Fruit fly (Drosophila melanogaster) whole organism, embryonic: Measurements from ENCODE around the gene CG4730.

Source experiments
- ATbp ChIP-seq: fragments of 200-800 bp; sonication (Bioruptor generic); optimal IDR thresholded peaks from 2 replicates; lab custom pipeline; 2017; ENCODE audit warnings: missing biosample characterization, mild to moderate bottlenecking, missing genetic modification characterization, missing genetic modification reagents
- Bgb ChIP-seq: fragments of 200-800 bp; sonication (Bioruptor generic); IDR thresholded peaks from 2 replicates; pipeline ENCODE4 v1.3.6; 2022; ENCODE audit warnings: missing biosample characterization, missing genetic modification characterization; ENCODE audit not compliant: partially characterized antibody
- CG12155 ChIP-seq: fragments of 200-800 bp; sonication (Bioruptor generic); optimal IDR thresholded peaks from 3 replicates; lab custom pipeline; 2016; ENCODE audit warnings: missing biosample characterization, missing genetic modification characterization
- CG12744 ChIP-seq: fragments of 200-800 bp; sonication (Bioruptor generic); optimal IDR thresholded peaks from 2 replicates; lab custom pipeline; 2016; ENCODE audit warnings: missing biosample characterization, missing genetic modification characterization
- CG15601 ChIP-seq: fragments of 200-800 bp; sonication (Bioruptor generic); optimal IDR thresholded peaks from 3 replicates; lab custom pipeline; 2019; ENCODE audit warnings: missing biosample characterization, mild to moderate bottlenecking, missing genetic modification characterization, moderate library complexity
- CG16813 ChIP-seq: fragments of 200-800 bp; sonication (Bioruptor generic); IDR thresholded peaks from 3 replicates; pipeline ENCODE4 v1.3.6; 2022; ENCODE audit warnings: missing biosample characterization, missing genetic modification characterization; ENCODE audit not compliant: partially characterized antibody
- CG16815 ChIP-seq: fragments of 200-800 bp; sonication (Bioruptor generic); optimal IDR thresholded peaks from 3 replicates; lab custom pipeline; 2017; ENCODE audit warnings: missing biosample characterization, mild to moderate bottlenecking, missing genetic modification characterization
- CG17361 ChIP-seq: fragments of 200-800 bp; sonication (Bioruptor generic); IDR thresholded peaks from 3 replicates; pipeline ENCODE4 v1.3.6; 2022; ENCODE audit warnings: missing biosample characterization, missing genetic modification characterization
- CG18011 ChIP-seq: fragments of 200-800 bp; sonication (Bioruptor generic); optimal IDR thresholded peaks from 2 replicates; lab custom pipeline; 2017; ENCODE audit warnings: missing biosample characterization, missing genetic modification characterization, mild to moderate bottlenecking, moderate library complexity, missing genotype
- CG1832 ChIP-seq: fragments of 200-800 bp; sonication (Bioruptor generic); optimal IDR thresholded peaks from 2 replicates; lab custom pipeline; 2017; ENCODE audit warnings: missing biosample characterization, mild to moderate bottlenecking, missing genetic modification characterization, inconsistent platforms
- CG18599 ChIP-seq: fragments of 200-800 bp; sonication (Bioruptor generic); optimal IDR thresholded peaks from 3 replicates; lab custom pipeline; 2017; ENCODE audit warnings: missing biosample characterization, missing genetic modification characterization, mild to moderate bottlenecking, moderate library complexity, missing genetic modification reagents
- CG2120 ChIP-seq: fragments of 200-800 bp; sonication (Bioruptor generic); optimal IDR thresholded peaks from 3 replicates; lab custom pipeline; 2016; ENCODE audit warnings: missing biosample characterization, missing genetic modification characterization
- CG31388 ChIP-seq: fragments of 200-800 bp; sonication (Bioruptor generic); optimal IDR thresholded peaks from 2 replicates; lab custom pipeline; 2016; ENCODE audit warnings: missing biosample characterization, missing genetic modification characterization
- CG6654 ChIP-seq: fragments of 200-800 bp; sonication (Bioruptor generic); optimal IDR thresholded peaks from 2 replicates; lab custom pipeline; 2017; ENCODE audit warnings: missing biosample characterization, mild to moderate bottlenecking, missing genetic modification characterization
- CG7372 ChIP-seq: fragments of 200-800 bp; sonication (Bioruptor generic); IDR thresholded peaks from 2 replicates; pipeline ENCODE4 v1.3.6; 2022; ENCODE audit warnings: missing biosample characterization, missing genetic modification characterization
- CG7987 ChIP-seq: fragments of 200-800 bp; sonication (Bioruptor generic); optimal IDR thresholded peaks from 2 replicates; lab custom pipeline; 2018; ENCODE audit warnings: missing biosample characterization, mild to moderate bottlenecking, missing genetic modification characterization, moderate library complexity
- Dp ChIP-seq: fragments of 200-800 bp; sonication (Bioruptor generic); optimal IDR thresholded peaks from 2 replicates; lab custom pipeline; 2018; ENCODE audit warnings: missing biosample characterization, mild to moderate bottlenecking, missing genetic modification characterization, moderate library complexity
- HLH54F ChIP-seq: fragments of 200-800 bp; sonication (Bioruptor generic); optimal IDR thresholded peaks from 3 replicates; lab custom pipeline; 2016; ENCODE audit warnings: missing biosample characterization, missing genetic modification characterization
- Hmx ChIP-seq: fragments of 200-800 bp; sonication (Bioruptor generic); optimal IDR thresholded peaks from 2 replicates; lab custom pipeline; 2016; ENCODE audit warnings: missing biosample characterization, missing genetic modification characterization
- Lim3 ChIP-seq: fragments of 200-800 bp; sonication (Bioruptor generic); IDR thresholded peaks from 2 replicates; pipeline ENCODE4 v1.3.6; 2022; ENCODE audit warnings: missing biosample characterization, missing genetic modification characterization
- Oli ChIP-seq: fragments of 200-800 bp; sonication (Bioruptor generic); optimal IDR thresholded peaks from 2 replicates; lab custom pipeline; 2018; ENCODE audit warnings: missing biosample characterization, mild to moderate bottlenecking, missing genetic modification characterization, moderate library complexity
- Rx ChIP-seq: fragments of 200-800 bp; sonication (Bioruptor generic); IDR thresholded peaks from 2 replicates; pipeline ENCODE4 v1.3.6; 2022; ENCODE audit warnings: missing biosample characterization, missing genetic modification characterization
- Six4 ChIP-seq: fragments of 200-800 bp; sonication (Bioruptor generic); optimal IDR thresholded peaks from 2 replicates; lab custom pipeline; 2016; ENCODE audit warnings: missing biosample characterization, missing genetic modification characterization
- Sox102F ChIP-seq: fragments of 200-800 bp; sonication (Bioruptor generic); optimal IDR thresholded peaks from 2 replicates; lab custom pipeline; 2018; ENCODE audit warnings: missing biosample characterization, mild to moderate bottlenecking, missing genetic modification characterization, moderate library complexity
- Tbp ChIP-seq: fragments of >200 bp; optimal IDR thresholded peaks from 2 replicates; lab custom pipeline; 2018; ENCODE audit warnings: missing biosample characterization, missing genetic modification characterization
- Vsx1 ChIP-seq: fragments of 200-800 bp; sonication (Bioruptor generic); optimal IDR thresholded peaks from 2 replicates; lab custom pipeline; 2017; ENCODE audit warnings: missing biosample characterization, mild to moderate bottlenecking, missing genetic modification characterization, missing genetic modification reagents
- ase ChIP-seq: fragments of 200-800 bp; sonication (Bioruptor generic); IDR thresholded peaks from 3 replicates; pipeline ENCODE4 v1.3.6; 2022; ENCODE audit warnings: missing biosample characterization, missing genetic modification characterization
- bbx ChIP-seq: fragments of 200-800 bp; sonication (Bioruptor generic); IDR thresholded peaks from 2 replicates; pipeline ENCODE4 v1.3.6; 2022; ENCODE audit warnings: missing biosample characterization, missing genetic modification characterization; ENCODE audit not compliant: partially characterized antibody
- cas ChIP-seq: fragments of 200-800 bp; sonication (Bioruptor generic); IDR thresholded peaks from 2 replicates; pipeline ENCODE4 v1.3.6; 2022; ENCODE audit warnings: missing biosample characterization, missing genetic modification characterization
- chif ChIP-seq, 2 experiments: fragments of 200-800 bp; sonication (Bioruptor generic); optimal IDR thresholded peaks; 3 replicates each; lab custom pipeline; 2016; ENCODE audit warnings: missing biosample characterization in 2 of 2, missing genetic modification characterization in 2 of 2
- dmrt99B ChIP-seq: fragments of 200-800 bp; sonication (Bioruptor generic); optimal IDR thresholded peaks from 2 replicates; lab custom pipeline; 2018; ENCODE audit warnings: missing biosample characterization, mild to moderate bottlenecking, missing genetic modification characterization, moderate library complexity
- emc ChIP-seq: fragments of 200-800 bp; sonication (Bioruptor generic); optimal IDR thresholded peaks from 2 replicates; lab custom pipeline; 2016; ENCODE audit warnings: missing biosample characterization, missing genetic modification characterization
- fd64A ChIP-seq: fragments of 200-800 bp; sonication (Bioruptor generic); optimal IDR thresholded peaks from 3 replicates; lab custom pipeline; 2018; ENCODE audit warnings: missing biosample characterization, mild to moderate bottlenecking, missing genetic modification characterization
- gsb-n ChIP-seq: fragments of 200-800 bp; sonication (Bioruptor generic); optimal IDR thresholded peaks from 3 replicates; lab custom pipeline; 2018; ENCODE audit warnings: missing biosample characterization, mild to moderate bottlenecking, missing genetic modification characterization
- hkb ChIP-seq, 2 experiments: fragments of 200-800 bp in 1 of 2; fragments of >200 bp in 1 of 2; sonication (Bioruptor generic) in 1 of 2; IDR thresholded peaks in 1 of 2; optimal IDR thresholded peaks in 1 of 2; 2 replicates each; pipeline versions ENCODE4 v1.3.6 to Lab custom; 2017 to 2022; ENCODE audit warnings: missing biosample characterization in 1 of 2, missing genetic modification characterization in 1 of 2
- lab ChIP-seq: fragments of 200-800 bp; sonication (Bioruptor generic); optimal IDR thresholded peaks from 3 replicates; lab custom pipeline; 2017; ENCODE audit warnings: missing biosample characterization, missing genetic modification characterization, mild to moderate bottlenecking, moderate library complexity, missing genetic modification reagents
- org-1 ChIP-seq: fragments of 200-800 bp; sonication (Bioruptor generic); optimal IDR thresholded peaks from 2 replicates; lab custom pipeline; 2017; ENCODE audit warnings: missing biosample characterization, missing genetic modification characterization
- pita ChIP-seq: fragments of 200-800 bp; sonication (Bioruptor generic); optimal IDR thresholded peaks from 2 replicates; lab custom pipeline; 2017; ENCODE audit warnings: missing biosample characterization, mild to moderate bottlenecking, missing genetic modification characterization
- prd ChIP-seq, 3 experiments: fragments of >200 bp in 2 of 3; fragments of 200-800 bp in 1 of 3; sonication (Bioruptor generic) in 1 of 3; optimal IDR thresholded peaks in 2 of 3; IDR thresholded peaks in 1 of 3; 2 replicates in 2 of 3; 3 replicates in 1 of 3; pipeline versions ENCODE4 v1.3.6 to Lab custom; 2017 to 2022; ENCODE audit warnings: missing biosample characterization in 1 of 3, missing genetic modification characterization in 1 of 3
- psq ChIP-seq: fragments of 200-800 bp; sonication (Bioruptor generic); optimal IDR thresholded peaks from 2 replicates; lab custom pipeline; 2017; ENCODE audit warnings: missing biosample characterization, missing genetic modification characterization
- repo ChIP-seq: fragments of 200-800 bp; sonication (Bioruptor generic); optimal IDR thresholded peaks from 2 replicates; lab custom pipeline; 2016; ENCODE audit warnings: missing biosample characterization, missing genetic modification characterization
- schlank ChIP-seq: fragments of 200-800 bp; sonication (Bioruptor generic); optimal IDR thresholded peaks from 2 replicates; lab custom pipeline; 2018; ENCODE audit warnings: missing biosample characterization, mild to moderate bottlenecking, missing genetic modification characterization
- shn ChIP-seq: fragments of 200-800 bp; sonication (Bioruptor generic); optimal IDR thresholded peaks from 3 replicates; lab custom pipeline; 2016; ENCODE audit warnings: missing biosample characterization, missing genetic modification characterization
- sisA ChIP-seq: fragments of 200-800 bp; sonication (Bioruptor generic); IDR thresholded peaks from 2 replicates; pipeline ENCODE4 v1.3.6; 2022; ENCODE audit warnings: missing biosample characterization, missing genetic modification characterization
- stwl ChIP-seq: fragments of 200-800 bp; sonication (Bioruptor generic); optimal IDR thresholded peaks from 3 replicates; lab custom pipeline; 2018; ENCODE audit warnings: missing biosample characterization, mild to moderate bottlenecking, missing genetic modification characterization, moderate library complexity
- tll ChIP-seq, 2 experiments: fragments of 200-800 bp in 1 of 2; fragments of >200 bp in 1 of 2; sonication (Bioruptor generic) in 1 of 2; optimal IDR thresholded peaks; 2 replicates each; lab custom pipeline; 2017 to 2019; ENCODE audit warnings: missing biosample characterization in 2 of 2, missing genetic modification characterization in 2 of 2, mild to moderate bottlenecking in 1 of 2, moderate library complexity in 1 of 2
- wdn ChIP-seq: fragments of 200-800 bp; sonication (Bioruptor generic); IDR thresholded peaks from 2 replicates; pipeline ENCODE4 v1.3.6; 2022; ENCODE audit warnings: missing biosample characterization, missing genetic modification characterization

CG4730 gene

DNA sequence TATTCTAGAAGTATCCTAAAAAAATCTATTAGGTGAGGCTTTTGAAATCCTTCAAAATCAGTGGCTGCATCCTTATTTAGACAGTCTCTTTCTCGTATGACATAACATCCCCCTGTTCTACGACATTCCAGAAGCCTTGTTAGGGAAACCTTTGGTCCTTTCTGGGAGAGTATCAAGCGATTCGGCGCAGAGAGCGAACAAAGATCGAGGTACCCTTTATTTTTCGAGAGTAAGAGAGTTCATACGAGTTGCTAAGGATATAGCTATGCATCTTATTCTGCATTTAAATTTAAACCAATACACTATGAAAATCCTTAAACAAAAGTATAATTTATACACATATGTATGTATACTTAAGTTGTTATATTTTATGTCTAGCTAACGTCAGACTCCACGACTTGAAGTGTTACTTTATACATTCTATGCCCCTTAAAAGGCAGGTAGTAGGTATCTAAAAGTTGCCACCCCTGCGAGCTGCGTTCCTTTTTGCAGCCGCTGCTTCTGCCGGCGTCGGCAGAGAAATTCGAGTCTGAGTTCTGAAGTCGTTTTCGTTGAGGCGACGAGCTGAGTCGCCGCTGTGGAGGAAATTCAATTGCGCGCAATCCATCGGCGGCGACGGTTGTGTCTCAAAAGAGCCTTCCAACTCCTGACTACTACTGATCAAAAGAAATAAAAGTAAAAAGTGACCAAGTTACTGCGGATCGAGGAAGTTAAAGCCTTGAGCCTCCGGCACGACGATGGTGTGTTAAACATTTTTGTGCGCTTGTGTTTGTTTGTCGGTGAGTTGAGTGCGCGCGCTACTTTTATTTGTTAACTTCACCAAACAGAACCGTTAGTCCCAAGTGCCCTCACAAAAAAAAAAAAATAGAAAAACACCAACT lies 40.9 kb downstream of the CG4730 start, which contains the start of gene jigr1 (continued):
- TF ChIP-seq emc (GFP tag; lab: Kevin White, UChicago): no peak
- TF ChIP-seq Dp (GFP tag; lab: Kevin White, UChicago): no peak
- TF ChIP-seq shn: no peak
- TF ChIP-seq Six4 (GFP tag; lab: Kevin White, UChicago): no peak
- no peak for TF ChIP-seq Rx
- TF ChIP-seq ase: no peak
- no peak for TF ChIP-seq Vsx1 (GFP tag; lab: Kevin White, UChicago)
- no peak for TF ChIP-seq repo
- TF ChIP-seq org-1 (GFP tag; lab: Kevin White, UChicago): peak; percentile 15
- no peak for TF ChIP-seq Sox102F
- peak; percentile 6 to 66 for TF ChIP-seq chif (GFP tag; optimal IDR thresholded peaks at IDR 0.05; lab: Kevin White, UChicago)
- TF ChIP-seq CG12744 (GFP tag; lab: Kevin White, UChicago): no peak
- TF ChIP-seq Tbp (GFP tag; lab: Kevin White, UChicago): no peak
- no peak for TF ChIP-seq CG2120
- TF ChIP-seq prd (optimal IDR thresholded peaks at IDR 0.05; lab: Kevin White, UChicago): no peak
- peak; percentile 81; the same call in 2 of the 3 replicates for TF ChIP-seq prd (GFP tag; IDR thresholded peaks at IDR 0.05; lab: Robert Waterston, UW)
- TF ChIP-seq Lim3 (GFP tag; lab: Robert Waterston, UW): no peak
- TF ChIP-seq CG7372: no peak
- no peak for TF ChIP-seq ATbp (GFP tag; lab: Kevin White, UChicago)
- TF ChIP-seq dmrt99B: no peak
- TF ChIP-seq CG18011: no peak
- peak; percentile 3 for TF ChIP-seq stwl (tag; lab: Kevin White, UChicago)
- TF ChIP-seq schlank: no peak
- TF ChIP-seq CG16813 (GFP tag; lab: Robert Waterston, UW): no peak
- TF ChIP-seq CG7987 (GFP tag; lab: Kevin White, UChicago): no peak
- no peak for TF ChIP-seq CG6654 (GFP tag; lab: Kevin White, UChicago)
- no peak for TF ChIP-seq HLH54F
- TF ChIP-seq fd64A: no peak
- TF ChIP-seq lab (GFP tag; lab: Kevin White, UChicago): no peak
- TF ChIP-seq CG31388 (GFP tag; lab: Kevin White, UChicago): no peak
- peak; percentile 64 to 92 for TF ChIP-seq tll (GFP tag; optimal IDR thresholded peaks at IDR 0.05; lab: Kevin White, UChicago)
- peak; percentile 75 for TF ChIP-seq CG16815 (GFP tag; lab: Kevin White, UChicago)
- TF ChIP-seq hkb (optimal IDR thresholded peaks at IDR 0.05; lab: Kevin White, UChicago): no peak
- TF ChIP-seq hkb (GFP tag; IDR thresholded peaks at IDR 0.05; lab: Robert Waterston, UW): peak; percentile 41; the same call in 1 of the 2 replicates
- TF ChIP-seq sisA: no peak
- peak; percentile 42 for TF ChIP-seq Oli
- no peak for TF ChIP-seq bbx
- no peak for TF ChIP-seq Bgb (GFP tag; lab: Robert Waterston, UW)
- TF ChIP-seq CG12155 (GFP tag; lab: Kevin White, UChicago): no peak
- TF ChIP-seq pita (GFP tag; lab: Kevin White, UChicago): no peak
- no peak for TF ChIP-seq wdn (GFP tag; lab: Robert Waterston, UW)
- TF ChIP-seq CG17361: peak; percentile 67; the same call in 2 of the 3 replicates
- no peak for TF ChIP-seq cas (GFP tag; lab: Robert Waterston, UW)
- peak; percentile 7 for TF ChIP-seq psq (GFP tag; lab: Kevin White, UChicago)
- no peak for TF ChIP-seq CG1832 (GFP tag; lab: Kevin White, UChicago)
- no peak for TF ChIP-seq CG18599 (GFP tag; lab: Kevin White, UChicago)
- peak; percentile 33 for TF ChIP-seq gsb-n
- no peak for TF ChIP-seq CG15601
- no peak for TF ChIP-seq Hmx (GFP tag; lab: Kevin White, UChicago)
